Fruit fly (Drosophila melanogaster): ENCODE measurements around the gene Ctl1.

- TF ChIP-seq usp (GFP tag; optimal IDR thresholded peaks at IDR 0.05) (no peak), Sp1 (GFP tag; optimal IDR thresholded peaks at IDR 0.05) (no peak), dl (GFP tag; optimal IDR thresholded peaks at IDR 0.05; ENCODE audit: insufficient read depth in 1 of 2, partially characterized antibody in 2 of 2) (no peak), Rel (GFP tag; optimal IDR thresholded peaks at IDR 0.05) (no peak), Rel (tag; optimal IDR thresholded peaks at IDR 0.05) (no peak), OdsH (GFP tag; optimal IDR thresholded peaks at IDR 0.05) (no peak), h (GFP tag; optimal IDR thresholded peaks at IDR 0.05) (no peak), psq (GFP tag; optimal IDR thresholded peaks at IDR 0.05) (no peak), ey (GFP tag; optimal IDR thresholded peaks at IDR 0.05) (no peak), Abd-B (GFP tag; optimal IDR thresholded peaks at IDR 0.05) (no peak), pan (optimal IDR thresholded peaks at IDR 0.05) (no peak)
Observed at dm6 chr3L:4293304-4293703, 15.5 kb downstream of the Ctl1 start.
